Worm (Caenorhabditis elegans) whole organism, L3 larva: ENCODE measurements around the gene T06E6.10.

Experiments used
- ama-1 ChIP-seq: fragments of 150-350 bp; optimal IDR thresholded peaks from 2 replicates; lab custom pipeline; 2018
- elt-1 ChIP-seq: fragments of 150-350 bp; optimal IDR thresholded peaks from 2 replicates; lab custom pipeline; 2014; ENCODE audit warnings: missing biosample characterization, missing genetic modification characterization
- fkh-10 ChIP-seq: sonication (generic microtip); optimal IDR thresholded peaks from 2 replicates; lab custom pipeline; 2017; ENCODE audit warnings: missing biosample characterization, missing genetic modification reagents, missing genetic modification characterization
- fos-1 ChIP-seq: fragments of 150-350 bp; optimal IDR thresholded peaks from 2 replicates; lab custom pipeline; 2014; ENCODE audit warnings: missing biosample characterization, missing genetic modification characterization
- snpc-4 ChIP-seq: fragments of 150-350 bp; optimal IDR thresholded peaks from 2 replicates; lab custom pipeline; 2014; ENCODE audit warnings: missing biosample characterization, missing genetic modification characterization
- tbx-2 ChIP-seq: sonication (generic microtip); optimal IDR thresholded peaks from 2 replicates; lab custom pipeline; 2016; ENCODE audit warnings: mild to moderate bottlenecking, missing genetic modification characterization, missing compliant biosample characterization

DNA sequence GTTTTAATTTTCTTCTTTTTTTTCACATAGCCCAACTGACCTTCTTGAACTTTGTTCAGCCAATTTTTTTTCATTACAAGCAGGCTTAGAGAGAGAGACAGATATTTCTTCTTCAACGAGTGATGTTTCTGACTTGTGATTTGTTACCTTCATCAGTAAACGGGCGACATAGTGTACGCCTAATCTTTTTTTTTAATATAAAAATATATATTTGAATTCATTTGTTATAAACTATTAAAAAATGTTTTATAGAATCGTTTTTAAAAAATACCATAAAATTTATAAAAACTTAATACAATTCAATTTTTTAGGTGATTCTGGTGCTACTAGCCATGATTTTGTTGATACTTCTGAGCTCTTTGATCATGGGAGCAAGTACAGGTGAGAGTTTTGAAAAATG, at the start of gene T06E6.10:
- TF ChIP-seq snpc-4 (tag; lab: Kevin White, UChicago) (no peak), tbx-2 (tag; lab: Kevin White, UChicago) (no peak), ama-1 (no peak), fkh-10 (no peak), elt-1 (tag; lab: Kevin White, UChicago) (no peak), fos-1 (tag; lab: Kevin White, UChicago) (no peak)
